Worm (Caenorhabditis elegans) whole organism, late embryonic: ENCODE measurements around the gene D1014.4.

Experiments used
- C08G9.2 ChIP-seq: sonication (generic microtip); optimal IDR thresholded peaks from 2 replicates; lab custom pipeline; 2016; ENCODE audit warnings: mild to moderate bottlenecking, missing genetic modification characterization, moderate library complexity, missing compliant biosample characterization
- C38D4.7 ChIP-seq: fragments of 200-800 bp; sonication (Bioruptor generic); optimal IDR thresholded peaks from 2 replicates; lab custom pipeline; 2018; ENCODE audit warnings: mild to moderate bottlenecking, missing genetic modification characterization, moderate library complexity, missing compliant biosample characterization
- K09A11.1 ChIP-seq: sonication (generic microtip); optimal IDR thresholded peaks from 2 replicates; lab custom pipeline; 2017; ENCODE audit warnings: antibody characterized with exemption, mild to moderate bottlenecking, missing genetic modification characterization, missing compliant biosample characterization; ENCODE audit not compliant: insufficient read depth
- T23F11.4 ChIP-seq: fragments of 200-800 bp; sonication (Bioruptor generic); optimal IDR thresholded peaks from 2 replicates; lab custom pipeline; 2018; ENCODE audit warnings: mild to moderate bottlenecking, missing genetic modification characterization, missing compliant biosample characterization
- ceh-14 ChIP-seq: sonication (generic microtip); optimal IDR thresholded peaks from 2 replicates; lab custom pipeline; 2016; ENCODE audit warnings: missing genotype, missing genetic modification characterization, missing compliant biosample characterization
- ceh-19 ChIP-seq: fragments of 200-800 bp; sonication (Bioruptor generic); optimal IDR thresholded peaks from 2 replicates; lab custom pipeline; 2018; ENCODE audit warnings: mild to moderate bottlenecking, missing genetic modification characterization, missing compliant biosample characterization
- ceh-22 ChIP-seq: sonication (generic microtip); optimal IDR thresholded peaks from 2 replicates; lab custom pipeline; 2017; ENCODE audit warnings: missing biosample characterization, missing genetic modification characterization
- ceh-24 ChIP-seq: sonication (generic microtip); optimal IDR thresholded peaks from 2 replicates; lab custom pipeline; 2016; ENCODE audit warnings: mild to moderate bottlenecking, missing genetic modification characterization, missing compliant biosample characterization
- ceh-31 ChIP-seq: sonication (generic microtip); optimal IDR thresholded peaks from 2 replicates; lab custom pipeline; 2016; ENCODE audit warnings: missing genetic modification characterization, missing compliant biosample characterization
- ceh-45 ChIP-seq: fragments of 200-800 bp; sonication (Bioruptor generic); IDR thresholded peaks from 2 replicates; pipeline ENCODE4 v1.3.6; 2022; ENCODE audit warnings: missing genetic modification reagents, missing genetic modification characterization, missing compliant biosample characterization
- ceh-48 ChIP-seq: sonication (generic microtip); optimal IDR thresholded peaks from 2 replicates; lab custom pipeline; 2016; ENCODE audit warnings: missing genetic modification characterization, inconsistent platforms, missing compliant biosample characterization
- ceh-9 ChIP-seq: sonication (generic microtip); optimal IDR thresholded peaks from 2 replicates; lab custom pipeline; 2016; ENCODE audit warnings: mild to moderate bottlenecking, missing genetic modification characterization, inconsistent platforms, missing compliant biosample characterization
- che-1 ChIP-seq: sonication (generic microtip); optimal IDR thresholded peaks from 2 replicates; lab custom pipeline; 2016; ENCODE audit warnings: mild to moderate bottlenecking, missing genetic modification characterization, missing compliant biosample characterization
- dve-1 ChIP-seq: sonication (generic microtip); optimal IDR thresholded peaks from 2 replicates; lab custom pipeline; 2017; ENCODE audit warnings: antibody characterized with exemption, mild to moderate bottlenecking, missing genetic modification characterization, missing compliant biosample characterization
- elt-2 ChIP-seq: sonication (generic microtip); optimal IDR thresholded peaks from 2 replicates; lab custom pipeline; 2016; ENCODE audit warnings: missing genetic modification reagents, missing genetic modification characterization, missing compliant biosample characterization
- elt-4 ChIP-seq: sonication (generic microtip); optimal IDR thresholded peaks from 2 replicates; lab custom pipeline; 2016; ENCODE audit warnings: missing genetic modification characterization, missing compliant biosample characterization
- hlh-13 ChIP-seq: fragments of 200-800 bp; sonication (Bioruptor generic); optimal IDR thresholded peaks from 2 replicates; lab custom pipeline; 2018; ENCODE audit warnings: mild to moderate bottlenecking, missing genetic modification characterization, missing compliant biosample characterization
- hlh-15 ChIP-seq: sonication (generic microtip); optimal IDR thresholded peaks from 2 replicates; lab custom pipeline; 2016; ENCODE audit warnings: missing genetic modification characterization, missing compliant biosample characterization
- hlh-6 ChIP-seq: sonication (generic microtip); optimal IDR thresholded peaks from 2 replicates; lab custom pipeline; 2016; ENCODE audit warnings: missing genotype, missing genetic modification characterization, missing compliant biosample characterization
- madf-2 ChIP-seq: sonication (generic microtip); optimal IDR thresholded peaks from 2 replicates; lab custom pipeline; 2017; ENCODE audit warnings: missing genetic modification characterization, missing compliant biosample characterization
- mec-3 ChIP-seq: sonication (generic microtip); optimal IDR thresholded peaks from 2 replicates; lab custom pipeline; 2016; ENCODE audit warnings: borderline replicate concordance, missing genetic modification characterization, missing compliant biosample characterization
- nhr-11 ChIP-seq: fragments of 150-350 bp; optimal IDR thresholded peaks from 2 replicates; lab custom pipeline; 2014; ENCODE audit warnings: missing biosample characterization, missing genetic modification characterization
- nhr-232 ChIP-seq: sonication (generic microtip); optimal IDR thresholded peaks from 2 replicates; lab custom pipeline; 2016; ENCODE audit warnings: missing genetic modification characterization, missing compliant biosample characterization
- odd-2 ChIP-seq: sonication (generic microtip); optimal IDR thresholded peaks from 2 replicates; lab custom pipeline; 2017; ENCODE audit warnings: antibody characterized with exemption, mild to moderate bottlenecking, missing genetic modification characterization, missing compliant biosample characterization
- pag-3 ChIP-seq: sonication (generic microtip); optimal IDR thresholded peaks from 2 replicates; lab custom pipeline; 2016; ENCODE audit warnings: missing compliant biosample characterization, missing genetic modification characterization, borderline replicate concordance
- pax-1 ChIP-seq: fragments of 150-350 bp; optimal IDR thresholded peaks from 2 replicates; lab custom pipeline; 2014; ENCODE audit warnings: missing biosample characterization, missing genetic modification characterization
- pha-4 ChIP-seq: fragments of 150-350 bp; optimal IDR thresholded peaks from 2 replicates; lab custom pipeline; 2018; ENCODE audit warnings: missing biosample characterization, missing genetic modification reagents, missing genetic modification characterization
- sdc-2 ChIP-seq: sonication (generic microtip); optimal IDR thresholded peaks from 2 replicates; lab custom pipeline; 2016; ENCODE audit warnings: missing genotype, missing genetic modification characterization, missing compliant biosample characterization
- sox-2 ChIP-seq: fragments of 200-800 bp; sonication (Bioruptor generic); IDR thresholded peaks from 2 replicates; pipeline ENCODE4 v1.3.6; 2022; ENCODE audit warnings: missing genetic modification reagents, missing genetic modification characterization, missing compliant biosample characterization
- syd-9 ChIP-seq: sonication (generic microtip); optimal IDR thresholded peaks from 2 replicates; lab custom pipeline; 2016; ENCODE audit warnings: mild to moderate bottlenecking, missing genetic modification characterization, moderate library complexity, missing compliant biosample characterization
- tbx-2 ChIP-seq: sonication (generic microtip); optimal IDR thresholded peaks from 2 replicates; lab custom pipeline; 2016; ENCODE audit warnings: missing genetic modification characterization, missing compliant biosample characterization
- tbx-7 ChIP-seq: sonication (generic microtip); optimal IDR thresholded peaks from 2 replicates; lab custom pipeline; 2016; ENCODE audit warnings: missing genotype, missing genetic modification characterization, missing compliant biosample characterization
- ttx-3 ChIP-seq: sonication (generic microtip); optimal IDR thresholded peaks from 2 replicates; lab custom pipeline; 2016; ENCODE audit warnings: missing genetic modification reagents, missing genetic modification characterization, missing compliant biosample characterization
- unc-3 ChIP-seq, 2 experiments: fragments of 200-800 bp in 1 of 2; sonication (Bioruptor generic) in 1 of 2; sonication (generic microtip) in 1 of 2; conservative IDR thresholded peaks in 1 of 2; optimal IDR thresholded peaks in 1 of 2; 2 replicates each; pipeline versions ENCODE4 v1.3.6 to Lab custom; 2016 to 2022; ENCODE audit warnings: missing compliant biosample characterization in 2 of 2, missing genetic modification characterization in 2 of 2, missing genetic modification reagents in 1 of 2
- unc-55 ChIP-seq: sonication (generic microtip); optimal IDR thresholded peaks from 2 replicates; lab custom pipeline; 2017; ENCODE audit warnings: missing biosample characterization, missing genetic modification reagents, missing genetic modification characterization
- unc-86 ChIP-seq: sonication (generic microtip); optimal IDR thresholded peaks from 2 replicates; lab custom pipeline; 2016; ENCODE audit warnings: missing genetic modification characterization, missing compliant biosample characterization
- zip-5 ChIP-seq: sonication (generic microtip); optimal IDR thresholded peaks from 2 replicates; lab custom pipeline; 2016; ENCODE audit warnings: missing genetic modification characterization, missing compliant biosample characterization
- ztf-16 ChIP-seq: sonication (generic microtip); optimal IDR thresholded peaks from 2 replicates; lab custom pipeline; 2017; ENCODE audit warnings: missing genetic modification characterization, missing compliant biosample characterization

The D1014.4 gene

DNA sequence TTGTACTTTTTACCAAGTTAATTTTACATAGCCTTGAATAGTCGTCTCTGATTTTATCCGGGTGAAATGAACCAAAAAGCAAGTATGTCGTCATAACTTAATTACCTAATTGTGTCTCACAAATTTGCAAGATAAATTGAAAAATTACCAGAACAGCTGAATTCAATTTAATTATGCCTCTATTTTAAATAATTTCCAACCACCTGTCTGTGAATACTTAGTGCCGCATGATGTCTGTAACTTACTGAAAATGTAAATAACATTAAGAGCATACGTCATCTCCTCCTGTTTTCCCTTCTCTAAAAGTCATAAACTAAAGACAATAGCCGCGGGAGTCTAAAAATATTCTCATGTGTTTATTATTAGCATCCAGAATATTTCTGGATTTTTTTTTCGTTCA is 37.3 kb downstream of the D1014.4 start:
- TF ChIP-seq nhr-11 (tag; lab: Kevin White, UChicago), result no peak
- TF ChIP-seq ceh-9 (tag; lab: Kevin White, UChicago), result no peak
- no peak for TF ChIP-seq ceh-22
- no peak for TF ChIP-seq ceh-48 (tag; lab: Kevin White, UChicago)
- TF ChIP-seq madf-2 (tag; lab: Kevin White, UChicago), result no peak
- TF ChIP-seq C08G9.2 (tag; lab: Kevin White, UChicago), result no peak
- no peak for TF ChIP-seq hlh-15 (tag; lab: Kevin White, UChicago)
- TF ChIP-seq ttx-3 (tag; lab: Kevin White, UChicago), result no peak
- TF ChIP-seq zip-5 (tag; lab: Kevin White, UChicago), result no peak
- no peak for TF ChIP-seq ceh-19 (GFP tag; lab: Kevin White, UChicago)
- TF ChIP-seq dve-1 (tag; lab: Kevin White, UChicago), result no peak
- no peak for TF ChIP-seq ceh-14 (tag; lab: Kevin White, UChicago)
- TF ChIP-seq C38D4.7, result no peak
- no peak for TF ChIP-seq nhr-232 (tag; lab: Kevin White, UChicago)
- no peak for TF ChIP-seq sox-2 (GFP tag; lab: Robert Waterston, UW)
- TF ChIP-seq mec-3 (tag; lab: Kevin White, UChicago), result no peak
- TF ChIP-seq hlh-6 (tag; lab: Kevin White, UChicago), result no peak

ce11 chrV:8171688-8172087 is 38.7 kb downstream of the D1014.4 start:
- TF ChIP-seq ceh-45 (GFP tag; lab: Robert Waterston, UW) (no peak), ceh-24 (tag; lab: Kevin White, UChicago) (no peak)

DNA sequence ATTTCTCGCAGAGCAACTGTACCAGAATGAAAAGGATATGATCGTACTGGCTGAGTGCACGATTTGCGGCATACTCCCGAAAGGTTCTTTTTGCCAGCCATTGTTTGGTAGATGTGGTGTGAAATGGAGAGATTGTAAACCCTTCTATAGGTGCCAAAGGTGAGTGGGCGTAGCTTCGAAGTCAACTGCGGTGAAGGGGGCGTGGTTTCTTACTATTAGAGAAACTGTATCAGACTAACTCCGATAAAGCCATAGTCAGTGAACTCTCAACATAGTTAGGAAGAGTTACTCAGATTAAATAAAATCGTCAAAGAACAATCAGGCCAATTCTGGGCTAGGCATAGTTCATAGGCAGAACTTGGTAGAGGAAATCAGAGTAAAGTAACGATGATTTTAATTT is 44.3 kb downstream of the D1014.4 start, which contains the start of gene F20D6.9:
Gene F20D6.9, minus strand, starts transcription at position 101 of the 400 bp plus-strand sequence.
- TF ChIP-seq unc-3 (GFP tag; conservative IDR thresholded peaks at IDR 0.05; lab: Robert Waterston, UW) (no peak), unc-3 (tag; optimal IDR thresholded peaks at IDR 0.05; lab: Kevin White, UChicago) (no peak), madf-2 (tag; lab: Kevin White, UChicago) (no peak), ttx-3 (tag; lab: Kevin White, UChicago) (no peak), hlh-13 (no peak), unc-86 (no peak), odd-2 (no peak), zip-5 (tag; lab: Kevin White, UChicago) (no peak), che-1 (no peak), pax-1 (tag; lab: Kevin White, UChicago) (no peak), ztf-16 (no peak), ceh-19 (GFP tag; lab: Kevin White, UChicago) (no peak), ceh-48 (tag; lab: Kevin White, UChicago) (no peak), ceh-45 (GFP tag; lab: Robert Waterston, UW) (no peak), ceh-22 (no peak), hlh-15 (tag; lab: Kevin White, UChicago) (no peak), pha-4 (tag; lab: Kevin White, UChicago) (no peak)

DNA sequence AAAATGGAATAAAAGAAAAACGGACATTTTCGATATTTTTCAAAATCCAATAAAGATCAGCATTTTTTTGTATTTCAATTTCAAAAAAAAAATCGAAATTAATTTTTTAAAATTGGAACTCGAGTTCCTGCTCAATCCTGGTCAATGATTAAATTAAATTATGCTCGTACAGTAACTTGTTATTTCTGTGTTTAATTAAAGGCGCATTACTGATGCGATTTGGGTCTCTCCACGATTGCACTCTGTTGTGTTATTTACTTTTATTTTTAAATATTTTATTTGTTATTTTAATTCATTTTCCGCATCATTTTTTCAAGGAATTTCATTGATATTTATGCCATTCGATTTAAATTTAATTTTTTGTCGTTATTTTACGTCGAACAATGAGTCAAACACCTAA is 45.3 kb downstream of the D1014.4 start:
- TF ChIP-seq sdc-2 (no peak), pha-4 (tag; lab: Kevin White, UChicago) (no peak), tbx-7 (no peak), unc-86 (no peak), pag-3 (no peak), hlh-15 (tag; lab: Kevin White, UChicago) (no peak), K09A11.1 (no peak), ceh-24 (tag; lab: Kevin White, UChicago) (no peak), ceh-19 (GFP tag; lab: Kevin White, UChicago) (no peak)

ce11 chrV:8178914-8179542 is 46.0 kb downstream of the D1014.4 start, which contains the start of gene srp-7:
Gene srp-7, plus strand, starts transcription at chrV:8179126.
- TF ChIP-seq elt-2 (tag; lab: Kevin White, UChicago) (no peak), ceh-31 (tag; lab: Kevin White, UChicago) (no peak), ceh-22 (no peak), T23F11.4 (GFP tag; lab: Kevin White, UChicago) (no peak), tbx-2 (tag; lab: Kevin White, UChicago) (no peak), unc-86 (no peak), elt-4 (tag; lab: Kevin White, UChicago) (no peak), unc-55 (GFP tag; lab: Kevin White, UChicago) (no peak), syd-9 (tag; lab: Kevin White, UChicago) (no peak), odd-2 (no peak)
